Worm (Caenorhabditis elegans) whole organism, L4 larva: ENCODE data around the gene fipr-17.
"Not testable (repeated sequence)": the region's sequence is repeated elsewhere in the genome, so short reads cannot be mapped to it uniquely, and the experiment has no call there.

ENCODE experiments used
- R02D3.7 ChIP-seq: fragments of 150-350 bp; sonication (generic microtip); optimal IDR thresholded peaks from 3 replicates; lab custom pipeline; 2014; ENCODE audit warnings: missing biosample characterization, missing genetic modification characterization
- ZK546.5 ChIP-seq, 2 experiments: sonication (generic microtip); optimal IDR thresholded peaks; 2 replicates each; lab custom pipeline; 2017; ENCODE audit warnings: missing biosample characterization in 2 of 2, missing genetic modification characterization in 2 of 2
- aha-1 ChIP-seq: fragments of 150-350 bp; peaks from one replicate; lab custom pipeline; 2014; ENCODE audit warnings: missing biosample characterization, missing genetic modification characterization
- ceh-28 ChIP-seq: fragments of 150-350 bp; optimal IDR thresholded peaks from 2 replicates; lab custom pipeline; 2014; ENCODE audit warnings: missing biosample characterization, missing genetic modification reagents, missing genetic modification characterization
- ces-1 ChIP-seq: fragments of 150-350 bp; sonication (generic microtip); optimal IDR thresholded peaks from 4 replicates; lab custom pipeline; 2014; ENCODE audit warnings: missing biosample characterization, missing genetic modification reagents, missing genetic modification characterization
- daf-16 ChIP-seq, 3 experiments: sonication (generic microtip); optimal IDR thresholded peaks; 2 replicates each; lab custom pipeline; 2016 to 2017; ENCODE audit warnings: missing genetic modification characterization in 3 of 3, missing genetic modification reagents in 3 of 3, mild to moderate bottlenecking in 2 of 3, missing compliant biosample characterization in 2 of 3, missing biosample characterization in 1 of 3, moderate library complexity in 1 of 3
- daf-8 ChIP-seq: fragments of 200-800 bp; sonication (Bioruptor generic); IDR thresholded peaks from 2 replicates; pipeline ENCODE4 v1.3.6; 2022; ENCODE audit warnings: missing genetic modification characterization, missing compliant biosample characterization
- dmd-6 ChIP-seq: fragments of 200-800 bp; sonication (Bioruptor generic); IDR thresholded peaks from 2 replicates; pipeline ENCODE4 v1.3.6; 2022; ENCODE audit warnings: missing genetic modification reagents, missing genetic modification characterization, missing compliant biosample characterization
- hlh-11 ChIP-seq: fragments of 200-800 bp; sonication (Bioruptor generic); optimal IDR thresholded peaks from 2 replicates; lab custom pipeline; 2018; ENCODE audit warnings: mild to moderate bottlenecking, missing genetic modification characterization, missing compliant biosample characterization
- lim-7 ChIP-seq: fragments of 200-800 bp; sonication (Bioruptor generic); IDR thresholded peaks from 2 replicates; pipeline ENCODE4 v1.3.6; 2022; ENCODE audit warnings: missing genetic modification characterization, missing compliant biosample characterization
- lin-1 ChIP-seq: fragments of 200-800 bp; sonication (Bioruptor generic); IDR thresholded peaks from 2 replicates; pipeline ENCODE4 v1.3.6; 2022; ENCODE audit warnings: missing genetic modification reagents, missing genetic modification characterization, missing compliant biosample characterization
- lin-15B ChIP-seq: fragments of 150-350 bp; sonication (generic microtip); optimal IDR thresholded peaks from 3 replicates; lab custom pipeline; 2014; ENCODE audit warnings: missing biosample characterization, missing genetic modification characterization
- lin-29 ChIP-seq: fragments of 200-800 bp; sonication (Bioruptor generic); IDR thresholded peaks from 2 replicates; pipeline ENCODE4 v1.3.6; 2022; ENCODE audit warnings: missing genetic modification reagents, missing genetic modification characterization, missing compliant biosample characterization
- lin-38 ChIP-seq: fragments of 200-800 bp; sonication (Bioruptor generic); IDR thresholded peaks from 2 replicates; pipeline ENCODE4 v1.3.6; 2022; ENCODE audit warnings: missing genetic modification reagents, missing genetic modification characterization, missing compliant biosample characterization
- lir-3 ChIP-seq: sonication (generic microtip); optimal IDR thresholded peaks from 2 replicates; lab custom pipeline; 2016; ENCODE audit warnings: mild to moderate bottlenecking, missing genetic modification characterization, missing compliant biosample characterization
- lsy-2 ChIP-seq, 2 experiments: fragments of 150-350 bp in 1 of 2; sonication (generic microtip) in 1 of 2; optimal IDR thresholded peaks; 2 replicates each; lab custom pipeline; 2014 to 2017; ENCODE audit warnings: missing biosample characterization in 2 of 2, missing genetic modification characterization in 2 of 2
- madf-5 ChIP-seq, 2 experiments: fragments of 200-800 bp; sonication (Bioruptor generic); IDR thresholded peaks; 2 replicates each; pipeline ENCODE4 v1.3.6; 2022; ENCODE audit warnings: missing compliant biosample characterization in 2 of 2, missing genetic modification characterization in 2 of 2
- madf-9 ChIP-seq: fragments of 200-800 bp; sonication (Bioruptor generic); conservative IDR thresholded peaks from 2 replicates; pipeline ENCODE4 v1.3.6; 2022; ENCODE audit warnings: missing genetic modification reagents, missing genetic modification characterization, missing compliant biosample characterization
- mdl-1 ChIP-seq, 2 experiments: fragments of 150-350 bp in 1 of 2; sonication (generic microtip) in 1 of 2; optimal IDR thresholded peaks; 2 replicates each; lab custom pipeline; 2014 to 2017; ENCODE audit warnings: missing biosample characterization in 2 of 2, missing genetic modification characterization in 2 of 2
- mdt-29 ChIP-seq: fragments of 200-800 bp; sonication (Bioruptor generic); IDR thresholded peaks from 2 replicates; pipeline ENCODE4 v1.3.6; 2022; ENCODE audit warnings: missing genetic modification reagents, missing genetic modification characterization, missing compliant biosample characterization
- mes-2 ChIP-seq: sonication (generic microtip); optimal IDR thresholded peaks from 2 replicates; lab custom pipeline; 2016; ENCODE audit warnings: missing genotype, mild to moderate bottlenecking, missing genetic modification characterization, missing compliant biosample characterization; ENCODE audit not compliant: poor library complexity, severe bottlenecking
- mxl-2 ChIP-seq: fragments of 200-800 bp; sonication (Bioruptor generic); conservative IDR thresholded peaks from 2 replicates; pipeline ENCODE4 v1.3.6; 2022; ENCODE audit warnings: missing genetic modification reagents, missing genetic modification characterization, missing compliant biosample characterization
- nhr-102 ChIP-seq: sonication (generic microtip); optimal IDR thresholded peaks from 2 replicates; lab custom pipeline; 2016; ENCODE audit warnings: mild to moderate bottlenecking, missing genetic modification characterization, moderate library complexity, missing compliant biosample characterization
- nhr-111 ChIP-seq: fragments of 200-800 bp; sonication (Bioruptor generic); optimal IDR thresholded peaks from 2 replicates; lab custom pipeline; 2018; ENCODE audit warnings: mild to moderate bottlenecking, missing genetic modification characterization, missing compliant biosample characterization
- nhr-237 ChIP-seq: sonication (generic microtip); optimal IDR thresholded peaks from 2 replicates; lab custom pipeline; 2017; ENCODE audit warnings: missing biosample characterization, missing genetic modification characterization
- nhr-28 ChIP-seq: fragments of 150-350 bp; optimal IDR thresholded peaks from 2 replicates; lab custom pipeline; 2014; ENCODE audit warnings: missing biosample characterization, missing genetic modification characterization
- nhr-48 ChIP-seq: sonication (generic microtip); optimal IDR thresholded peaks from 2 replicates; lab custom pipeline; 2016; ENCODE audit warnings: mild to moderate bottlenecking, missing genetic modification characterization, missing compliant biosample characterization
- nhr-6 ChIP-seq: fragments of 150-350 bp; optimal IDR thresholded peaks from 2 replicates; lab custom pipeline; 2014; ENCODE audit warnings: missing biosample characterization, missing genetic modification characterization
- pha-4 ChIP-seq, 2 experiments: fragments of 150-350 bp in 1 of 2; fragments of 200-800 bp in 1 of 2; sonication (Bioruptor generic) in 1 of 2; IDR thresholded peaks in 1 of 2; optimal IDR thresholded peaks in 1 of 2; 2 replicates each; pipeline versions ENCODE4 v1.3.6 to Lab custom; 2014 to 2022; ENCODE audit warnings: missing genetic modification characterization in 2 of 2, missing genetic modification reagents in 2 of 2, missing biosample characterization in 1 of 2, missing compliant biosample characterization in 1 of 2
- pqm-1 ChIP-seq: sonication (generic microtip); optimal IDR thresholded peaks from 2 replicates; lab custom pipeline; 2017; ENCODE audit warnings: missing biosample characterization, missing genetic modification characterization
- saeg-2 ChIP-seq: fragments of 200-800 bp; sonication (Bioruptor generic); IDR thresholded peaks from 2 replicates; pipeline ENCODE4 v1.3.6; 2022; ENCODE audit warnings: missing genetic modification reagents, missing genetic modification characterization, missing compliant biosample characterization
- spr-1 ChIP-seq: sonication (generic microtip); optimal IDR thresholded peaks from 2 replicates; lab custom pipeline; 2016; ENCODE audit warnings: mild to moderate bottlenecking, missing genetic modification characterization, missing compliant biosample characterization
- spr-3 ChIP-seq: fragments of 200-800 bp; sonication (Bioruptor generic); optimal IDR thresholded peaks from 2 replicates; lab custom pipeline; 2018; ENCODE audit warnings: mild to moderate bottlenecking, missing genetic modification characterization, missing compliant biosample characterization
- tag-97 ChIP-seq: fragments of 200-800 bp; sonication (Bioruptor generic); IDR thresholded peaks from 2 replicates; pipeline ENCODE4 v1.3.6; 2022; ENCODE audit warnings: missing genetic modification characterization, missing compliant biosample characterization
- tra-1 ChIP-seq: fragments of 200-800 bp; sonication (Bioruptor generic); IDR thresholded peaks from 2 replicates; pipeline ENCODE4 v1.3.6; 2022; ENCODE audit warnings: missing genetic modification reagents, missing genetic modification characterization, missing compliant biosample characterization
- unc-130 ChIP-seq: sonication (generic microtip); optimal IDR thresholded peaks from 2 replicates; lab custom pipeline; 2016; ENCODE audit warnings: missing genetic modification reagents, missing genetic modification characterization, missing compliant biosample characterization
- vab-7 ChIP-seq: fragments of 200-800 bp; sonication (Bioruptor generic); IDR thresholded peaks from 2 replicates; pipeline ENCODE4 v1.3.6; 2022; ENCODE audit warnings: missing genetic modification reagents, missing genetic modification characterization, missing compliant biosample characterization
- zfp-2 ChIP-seq: sonication (generic microtip); optimal IDR thresholded peaks from 2 replicates; lab custom pipeline; 2016; ENCODE audit warnings: mild to moderate bottlenecking, missing genetic modification characterization, missing compliant biosample characterization
- zfp-3 ChIP-seq: fragments of 200-800 bp; sonication (Bioruptor generic); conservative IDR thresholded peaks from 2 replicates; pipeline ENCODE4 v1.3.6; 2022; ENCODE audit warnings: missing genetic modification reagents, missing genetic modification characterization, missing compliant biosample characterization
- zip-11 ChIP-seq: fragments of 200-800 bp; sonication (Bioruptor generic); IDR thresholded peaks from 2 replicates; pipeline ENCODE4 v1.3.6; 2022; ENCODE audit warnings: missing genetic modification characterization, missing compliant biosample characterization
- ztf-7 ChIP-seq: fragments of 150-350 bp; optimal IDR thresholded peaks from 2 replicates; lab custom pipeline; 2014; ENCODE audit warnings: missing biosample characterization, missing genetic modification characterization

Gene fipr-17

DNA sequence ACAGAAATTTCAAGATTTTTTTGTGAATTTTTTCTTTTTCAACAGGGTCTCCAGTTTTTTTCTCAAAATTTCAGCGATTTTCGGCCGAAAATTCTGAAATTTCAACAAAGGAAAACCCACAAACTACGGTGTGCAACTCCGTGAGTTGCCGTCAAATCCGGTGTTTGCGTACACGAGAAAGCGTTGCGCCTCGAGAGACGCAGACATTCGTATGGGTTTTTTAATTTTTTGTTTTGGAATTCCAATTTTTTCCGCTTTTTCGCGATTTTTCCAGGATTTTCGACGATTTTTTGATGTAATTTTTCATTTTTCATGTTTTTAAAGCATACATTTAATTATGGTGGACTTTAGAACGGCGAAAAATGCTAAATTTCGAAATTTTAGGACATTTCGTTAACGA lies 28.7 kb upstream of the fipr-17 start (continued):
- TF ChIP-seq pha-4 (GFP tag; IDR thresholded peaks at IDR 0.05; lab: Robert Waterston, UW) (peak; percentile 56; the same call in 1 of the 2 replicates), pha-4 (tag; optimal IDR thresholded peaks at IDR 0.05; lab: Kevin White, UChicago) (no peak), spr-1 (tag; lab: Kevin White, UChicago) (peak; percentile 27), lin-1 (GFP tag; lab: Robert Waterston, UW) (no peak), tag-97 (GFP tag; lab: Robert Waterston, UW) (no peak), lin-15B (tag; lab: Kevin White, UChicago) (no peak), lin-38 (GFP tag; lab: Robert Waterston, UW) (peak; percentile 87), mes-2 (peak; percentile 89), aha-1 (tag; lab: Kevin White, UChicago) (peak; percentile 34), zfp-2 (tag; lab: Kevin White, UChicago) (no peak), ces-1 (no peak), ztf-7 (tag; lab: Kevin White, UChicago) (peak; percentile 3)

DNA sequence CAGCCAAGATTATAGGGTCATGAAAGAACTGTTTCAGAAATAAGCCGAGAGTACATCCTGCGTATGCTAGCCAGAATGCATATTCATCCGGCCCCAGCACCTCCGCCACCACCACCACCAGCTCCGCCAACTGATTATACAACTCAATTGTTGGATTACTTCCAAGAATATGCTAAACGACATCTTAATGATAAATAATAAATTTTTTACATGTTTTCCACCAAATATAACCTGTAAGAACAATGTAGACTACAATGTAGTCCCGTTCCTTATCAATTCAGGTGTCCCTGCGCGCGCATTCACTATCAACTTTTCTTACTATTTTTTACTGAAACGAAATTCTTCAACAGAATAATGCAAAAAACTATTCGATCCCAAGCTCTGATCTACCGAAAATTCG lies 25.5 kb upstream of the fipr-17 start, which contains the start of gene Y48A6B.9:
Y48A6B.9 (plus strand) TSS at position 301 of the 400 bp plus-strand sequence.
- TF ChIP-seq hlh-11 (tag; lab: Kevin White, UChicago) = no peak
- TF ChIP-seq lim-7 (GFP tag; lab: Robert Waterston, UW) = no peak
- TF ChIP-seq aha-1 (tag; lab: Kevin White, UChicago) = no peak
- TF ChIP-seq daf-8 = no peak
- no peak for TF ChIP-seq daf-16 (GFP tag; optimal IDR thresholded peaks at IDR 0.05; lab: Kevin White, UChicago)
- no peak for TF ChIP-seq daf-16 (tag; optimal IDR thresholded peaks at IDR 0.05; lab: Kevin White, UChicago)
- no peak for TF ChIP-seq nhr-237 (tag; lab: Kevin White, UChicago)
- no peak for TF ChIP-seq nhr-111 (GFP tag; lab: Kevin White, UChicago)
- no peak for TF ChIP-seq spr-1 (tag; lab: Kevin White, UChicago)
- no peak for TF ChIP-seq lin-29
- no peak for TF ChIP-seq nhr-6 (tag; lab: Kevin White, UChicago)
- TF ChIP-seq unc-130 (GFP tag; lab: Kevin White, UChicago) = no peak
- no peak for TF ChIP-seq zfp-3

DNA sequence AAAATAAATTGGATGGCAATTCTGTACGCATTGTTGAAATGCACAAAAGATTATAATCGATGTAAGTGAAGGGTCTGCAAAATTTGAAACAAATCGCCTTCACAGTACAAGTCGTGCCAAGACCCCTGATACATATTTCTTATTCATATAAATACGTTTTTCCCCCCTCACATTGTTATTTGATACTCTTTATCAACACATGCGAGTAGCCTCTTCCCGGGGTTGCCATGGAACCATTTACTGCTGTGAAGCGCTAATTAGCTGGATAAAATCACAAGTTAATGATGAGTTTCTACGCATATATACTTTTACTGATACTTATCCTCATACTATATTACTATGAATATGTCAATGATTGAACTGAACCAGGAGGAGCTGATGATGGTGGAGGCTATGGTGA lies 23.9 kb upstream of the fipr-17 start, which contains the start of gene Y48A6B.14:
Y48A6B.14 (plus strand) TSS at position 301 of the 400 bp plus-strand sequence.
- peak; percentile 40 for TF ChIP-seq aha-1 (tag; lab: Kevin White, UChicago)
- TF ChIP-seq R02D3.7 (tag; lab: Kevin White, UChicago) = no peak

DNA sequence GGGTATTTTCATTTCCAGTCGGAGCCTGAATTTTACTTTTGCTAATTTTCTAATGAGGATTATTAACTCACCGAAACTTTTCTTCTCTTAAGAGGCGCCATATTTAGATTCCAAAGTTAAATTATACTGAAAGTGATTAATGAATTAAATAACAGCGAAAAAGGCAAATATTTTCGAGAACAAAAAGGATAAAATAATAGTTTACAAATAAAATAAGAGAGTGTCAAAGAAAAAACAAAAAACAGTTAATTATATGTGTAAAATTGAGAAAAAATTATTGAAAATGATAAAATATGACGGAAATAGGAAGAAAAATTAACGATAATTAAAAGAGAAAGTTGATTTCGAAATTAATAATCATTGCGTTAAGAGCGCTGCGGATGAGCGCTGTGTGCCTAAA lies 21.9 kb upstream of the fipr-17 start, which contains the start of gene Y48A6B.8:
Y48A6B.8 (minus strand) TSS at position 101 of the 400 bp plus-strand sequence.
- TF ChIP-seq saeg-2 (GFP tag; lab: Robert Waterston, UW); pha-4 (GFP tag; IDR thresholded peaks at IDR 0.05; lab: Robert Waterston, UW); pha-4 (tag; optimal IDR thresholded peaks at IDR 0.05; lab: Kevin White, UChicago); ceh-28 (tag; lab: Kevin White, UChicago): not testable (repeated sequence)
- TF ChIP-seq, all 104 proteins: peak for 0; not testable (repeated sequence) for 104

DNA sequence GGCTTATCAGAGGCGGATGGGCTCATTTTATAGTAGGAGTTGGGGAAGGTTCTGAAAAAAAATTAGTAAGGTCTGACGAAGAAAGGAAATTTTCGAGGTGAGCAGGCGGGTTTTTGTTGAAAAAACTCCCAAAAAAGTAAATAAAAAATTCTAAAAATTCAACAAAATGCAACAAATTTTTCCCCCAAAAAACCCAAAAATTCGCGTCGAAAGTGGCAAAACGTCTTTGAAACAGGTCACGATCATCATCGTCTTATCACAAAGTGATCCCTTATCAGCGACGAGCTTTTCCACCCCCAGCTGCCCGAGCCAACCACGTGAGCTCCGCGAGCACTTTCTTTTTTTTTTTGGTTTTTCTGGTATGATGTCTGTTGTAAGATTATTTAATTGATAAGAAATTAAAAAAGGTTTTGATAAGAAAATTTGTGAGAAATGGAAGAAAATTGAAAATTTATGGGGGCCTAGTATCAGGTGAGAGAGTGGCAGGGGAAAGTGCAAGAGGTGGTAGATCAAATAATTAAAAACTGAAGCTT lies 19.2 kb upstream of the fipr-17 start, which contains the start of gene Y48A6B.7:
Y48A6B.7 (minus strand) TSS at position 51 of the 533 bp plus-strand sequence.
- TF ChIP-seq vab-7 (no peak), nhr-28 (tag; lab: Kevin White, UChicago) (peak; percentile 74), daf-8 (no peak), nhr-48 (peak; percentile 45), lsy-2 (tag; optimal IDR thresholded peaks at IDR 0.05; lab: Kevin White, UChicago) (peak in 1 of 2 experiments; percentile 57), mxl-2 (GFP tag; lab: Robert Waterston, UW) (peak; percentile 65; the same call in 1 of the 2 replicates), pqm-1 (tag; lab: Kevin White, UChicago) (peak; percentile 90), dmd-6 (GFP tag; lab: Robert Waterston, UW) (peak; percentile 95), nhr-102 (peak; percentile 53), mdt-29 (GFP tag; lab: Robert Waterston, UW) (no peak), ZK546.5 (tag; optimal IDR thresholded peaks at IDR 0.05; lab: Kevin White, UChicago) (no peak), madf-9 (GFP tag; lab: Robert Waterston, UW) (no peak), pha-4 (GFP tag; IDR thresholded peaks at IDR 0.05; lab: Robert Waterston, UW) (peak; percentile 50; the same call in 1 of the 2 replicates), pha-4 (tag; optimal IDR thresholded peaks at IDR 0.05; lab: Kevin White, UChicago) (no peak), madf-5 (GFP tag; IDR thresholded peaks at IDR 0.05; lab: Robert Waterston, UW) (no peak), lir-3 (no peak), tra-1 (GFP tag; lab: Robert Waterston, UW) (peak; percentile 92), spr-3 (no peak), zip-11 (GFP tag; lab: Robert Waterston, UW) (no peak), mdl-1 (tag; optimal IDR thresholded peaks at IDR 0.05; lab: Kevin White, UChicago) (peak in 1 of 2 experiments; percentile 67), daf-16 (GFP tag; optimal IDR thresholded peaks at IDR 0.05; lab: Kevin White, UChicago) (peak in 1 of 2 experiments; percentile 12), daf-16 (tag; optimal IDR thresholded peaks at IDR 0.05; lab: Kevin White, UChicago) (peak; percentile 83)
